Fruit fly (Drosophila melanogaster) whole organism, pupa: ENCODE measurements around the gene odd.

Source experiments
- CG10348 ChIP-seq: fragments of 200-800 bp; sonication (Bioruptor generic); IDR thresholded peaks from 2 replicates; pipeline ENCODE4 v1.3.6; 2022; ENCODE audit warnings: missing biosample characterization, missing genetic modification characterization
- CG12605 ChIP-seq: fragments of 200-800 bp; sonication (Bioruptor generic); IDR thresholded peaks from 2 replicates; pipeline ENCODE4 v1.3.6; 2022; ENCODE audit warnings: missing biosample characterization, missing genetic modification characterization
- CG13204 ChIP-seq: fragments of 200-800 bp; sonication (Bioruptor generic); optimal IDR thresholded peaks from 2 replicates; lab custom pipeline; 2018; ENCODE audit warnings: missing biosample characterization, mild to moderate bottlenecking, missing genetic modification characterization, moderate library complexity
- CG14655 ChIP-seq: fragments of 200-800 bp; sonication (Bioruptor generic); optimal IDR thresholded peaks from 3 replicates; lab custom pipeline; 2017; ENCODE audit warnings: mild to moderate bottlenecking, missing biosample characterization, missing genetic modification reagents, missing genetic modification characterization
- CG15710 ChIP-seq: fragments of 200-800 bp; sonication (Bioruptor generic); optimal IDR thresholded peaks from 2 replicates; lab custom pipeline; 2018; ENCODE audit warnings: missing biosample characterization, mild to moderate bottlenecking, missing genetic modification characterization, moderate library complexity
- CG17806 ChIP-seq: fragments of 200-800 bp; sonication (Bioruptor generic); optimal IDR thresholded peaks from 2 replicates; lab custom pipeline; 2018; ENCODE audit warnings: missing biosample characterization, mild to moderate bottlenecking, missing genetic modification characterization, moderate library complexity
- CG32121 ChIP-seq: fragments of 200-800 bp; sonication (Bioruptor generic); IDR thresholded peaks from 2 replicates; pipeline ENCODE4 v1.3.6; 2022; ENCODE audit warnings: missing biosample characterization, missing genetic modification characterization
- CG34367 ChIP-seq: fragments of 200-800 bp; sonication (Bioruptor generic); optimal IDR thresholded peaks from 2 replicates; lab custom pipeline; 2018; ENCODE audit warnings: missing biosample characterization, mild to moderate bottlenecking, missing genetic modification characterization
- CG4496 ChIP-seq: fragments of 200-800 bp; sonication (Bioruptor generic); IDR thresholded peaks from 3 replicates; pipeline ENCODE4 v1.3.6; 2022; ENCODE audit warnings: missing biosample characterization, missing genetic modification characterization
- CG8159 ChIP-seq: fragments of 200-800 bp; sonication (Bioruptor generic); optimal IDR thresholded peaks from 3 replicates; lab custom pipeline; 2018; ENCODE audit warnings: missing biosample characterization, mild to moderate bottlenecking, missing genetic modification characterization, moderate library complexity
- CG8301 ChIP-seq: fragments of 200-800 bp; sonication (Bioruptor generic); optimal IDR thresholded peaks from 2 replicates; lab custom pipeline; 2018; ENCODE audit warnings: missing biosample characterization, mild to moderate bottlenecking, missing genetic modification characterization
- CG9948 ChIP-seq: fragments of 200-800 bp; sonication (Bioruptor generic); optimal IDR thresholded peaks from 2 replicates; lab custom pipeline; 2018; ENCODE audit warnings: missing biosample characterization, mild to moderate bottlenecking, missing genetic modification characterization, moderate library complexity
- D1 ChIP-seq: fragments of 200-800 bp; sonication (Bioruptor generic); optimal IDR thresholded peaks from 2 replicates; lab custom pipeline; 2018; ENCODE audit warnings: missing biosample characterization, mild to moderate bottlenecking, missing genetic modification characterization, moderate library complexity
- EcR ChIP-seq: fragments of 200-800 bp; sonication (Bioruptor generic); optimal IDR thresholded peaks from 3 replicates; lab custom pipeline; 2019; ENCODE audit warnings: missing biosample characterization, missing genetic modification characterization, mild to moderate bottlenecking, moderate library complexity, missing genetic modification reagents
- Ets98B ChIP-seq: fragments of 200-800 bp; sonication (Bioruptor generic); IDR thresholded peaks from 2 replicates; pipeline ENCODE4 v1.3.6; 2022; ENCODE audit warnings: missing biosample characterization, missing genetic modification characterization
- Pif1A ChIP-seq: fragments of 200-800 bp; sonication (Bioruptor generic); optimal IDR thresholded peaks from 3 replicates; lab custom pipeline; 2016; ENCODE audit warnings: missing biosample characterization, missing genetic modification characterization
- Pif1B ChIP-seq: fragments of 200-800 bp; sonication (Bioruptor generic); optimal IDR thresholded peaks from 3 replicates; lab custom pipeline; 2016; ENCODE audit warnings: missing biosample characterization, missing genetic modification characterization
- Snoo ChIP-seq: fragments of 200-800 bp; sonication (Bioruptor generic); optimal IDR thresholded peaks from 3 replicates; lab custom pipeline; 2017; ENCODE audit warnings: missing biosample characterization, mild to moderate bottlenecking, missing genetic modification characterization, inconsistent platforms
- fd96Ca ChIP-seq: fragments of 200-800 bp; sonication (Bioruptor generic); IDR thresholded peaks from 3 replicates; pipeline ENCODE4 v1.3.6; 2022; ENCODE audit warnings: missing biosample characterization, missing genetic modification characterization
- gl ChIP-seq: fragments of 200-800 bp; sonication (Bioruptor generic); optimal IDR thresholded peaks from 2 replicates; lab custom pipeline; 2018; ENCODE audit warnings: missing biosample characterization, mild to moderate bottlenecking, missing genetic modification characterization
- rn ChIP-seq: fragments of 200-800 bp; sonication (Bioruptor generic); IDR thresholded peaks from 2 replicates; pipeline ENCODE4 v1.3.6; 2022; ENCODE audit warnings: missing biosample characterization, missing genetic modification characterization

The odd gene

dm6 chr2L:3628819-3629218 lies 22.3 kb upstream of the odd start:
- TF ChIP-seq CG12605 (GFP tag; lab: Robert Waterston, UW): no peak
- no peak for TF ChIP-seq fd96Ca (GFP tag; lab: Robert Waterston, UW)

- TF ChIP-seq CG17806 (tag; lab: Kevin White, UChicago) (peak; percentile 21), CG4496 (GFP tag; lab: Robert Waterston, UW) (peak; percentile 76), fd96Ca (GFP tag; lab: Robert Waterston, UW) (peak; percentile 36; the same call in 1 of the 3 replicates), CG12605 (GFP tag; lab: Robert Waterston, UW) (peak; percentile 44; the same call in 1 of the 2 replicates), CG8301 (tag; lab: Kevin White, UChicago) (peak; percentile 70), CG10348 (GFP tag; lab: Robert Waterston, UW) (no peak), CG14655 (GFP tag; lab: Kevin White, UChicago) (no peak), CG32121 (GFP tag; lab: Robert Waterston, UW) (0 out of 2 replicates have a peak, but pooled peaks have one; percentile 41), Ets98B (GFP tag; lab: Robert Waterston, UW) (peak; percentile 61), CG8159 (no peak), rn (GFP tag; lab: Robert Waterston, UW) (0 out of 2 replicates have a peak, but pooled peaks have one; percentile 10), CG34367 (no peak)
- TF ChIP-seq, all 21 proteins: peak for 8
These were observed 18.2 kb upstream of the odd start for dm6 chr2L:3624784-3625183.

- TF ChIP-seq rn (GFP tag; lab: Robert Waterston, UW) (no peak), EcR (GFP tag; lab: Kevin White, UChicago) (no peak), Pif1B (GFP tag; lab: Kevin White, UChicago) (no peak), CG34367 (no peak), D1 (tag; lab: Kevin White, UChicago) (no peak), CG15710 (no peak), CG17806 (tag; lab: Kevin White, UChicago) (no peak), Pif1A (GFP tag; lab: Kevin White, UChicago) (no peak), CG8159 (no peak), gl (no peak), CG8301 (tag; lab: Kevin White, UChicago) (no peak), CG12605 (GFP tag; lab: Robert Waterston, UW) (no peak), CG14655 (GFP tag; lab: Kevin White, UChicago) (no peak), Ets98B (GFP tag; lab: Robert Waterston, UW) (no peak), fd96Ca (GFP tag; lab: Robert Waterston, UW) (no peak)
- TF ChIP-seq, all 21 proteins: peak for 0
These were observed 15.0 kb upstream of the odd start, which contains the start of gene CG15418 for dm6 chr2L:3621604-3622003. Gene CG15418 (minus strand): TSS chr2L:3621704.

dm6 chr2L:3618818-3619362 lies 12.3 kb upstream of the odd start, which contains the start of gene Ugt36A1:
Gene Ugt36A1 (plus strand): TSS chr2L:3619097.
- TF ChIP-seq CG13204 (GFP tag; lab: Kevin White, UChicago) (no peak), CG32121 (GFP tag; lab: Robert Waterston, UW) (no peak), EcR (GFP tag; lab: Kevin White, UChicago) (no peak), CG9948 (no peak), gl (no peak), CG8301 (tag; lab: Kevin White, UChicago) (no peak), Pif1A (GFP tag; lab: Kevin White, UChicago) (no peak), CG8159 (no peak), Ets98B (GFP tag; lab: Robert Waterston, UW) (no peak), D1 (tag; lab: Kevin White, UChicago) (no peak), CG17806 (tag; lab: Kevin White, UChicago) (no peak), Pif1B (GFP tag; lab: Kevin White, UChicago) (no peak), CG14655 (GFP tag; lab: Kevin White, UChicago) (no peak), CG10348 (GFP tag; lab: Robert Waterston, UW) (no peak), CG34367 (no peak), CG4496 (GFP tag; lab: Robert Waterston, UW) (no peak), CG12605 (GFP tag; lab: Robert Waterston, UW) (no peak), Snoo (tag; lab: Kevin White, UChicago) (no peak), fd96Ca (GFP tag; lab: Robert Waterston, UW) (no peak), CG15710 (no peak)

dm6 chr2L:3615156-3615555 lies 8.6 kb upstream of the odd start:
- TF ChIP-seq CG8159 (no peak), CG10348 (GFP tag; lab: Robert Waterston, UW) (no peak), CG12605 (GFP tag; lab: Robert Waterston, UW) (no peak), CG8301 (tag; lab: Kevin White, UChicago) (no peak), fd96Ca (GFP tag; lab: Robert Waterston, UW) (no peak), CG15710 (no peak), CG32121 (GFP tag; lab: Robert Waterston, UW) (no peak), Pif1B (GFP tag; lab: Kevin White, UChicago) (no peak), Snoo (tag; lab: Kevin White, UChicago) (no peak), rn (GFP tag; lab: Robert Waterston, UW) (no peak), CG34367 (no peak), CG4496 (GFP tag; lab: Robert Waterston, UW) (no peak), CG13204 (GFP tag; lab: Kevin White, UChicago) (no peak), CG14655 (GFP tag; lab: Kevin White, UChicago) (no peak), CG17806 (tag; lab: Kevin White, UChicago) (no peak), Pif1A (GFP tag; lab: Kevin White, UChicago) (no peak)
